Worm (Caenorhabditis elegans): ENCODE results near the gene K12D9.1.

DNA sequence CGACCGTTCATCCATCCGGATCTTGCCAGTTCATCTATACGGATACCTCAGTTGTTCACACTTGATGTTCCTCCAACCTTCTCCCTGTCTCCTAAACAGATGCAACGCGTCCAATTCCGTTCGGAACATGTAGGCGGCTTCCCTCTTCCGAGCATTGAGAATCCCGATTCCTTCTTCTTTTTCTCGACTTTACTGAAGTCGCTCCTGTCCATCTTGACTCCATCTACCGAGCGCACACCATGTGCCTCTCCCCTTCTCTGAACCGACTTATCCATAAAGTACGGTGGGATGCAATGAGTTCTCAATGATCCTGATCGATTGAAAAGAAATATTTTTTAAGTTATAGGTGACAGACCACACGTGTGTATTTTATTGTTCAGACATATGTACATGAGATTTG, 22.2 kb upstream of the K12D9.1 start:
- TF ChIP-seq nhr-232 (tag; optimal IDR thresholded peaks at IDR 0.05) (no peak), hlh-13 (GFP tag; optimal IDR thresholded peaks at IDR 0.05) (no peak), ceh-6 (GFP tag; optimal IDR thresholded peaks at IDR 0.05) (no peak), zip-5 (tag; optimal IDR thresholded peaks at IDR 0.05) (no peak), lim-6 (tag; optimal IDR thresholded peaks at IDR 0.05) (no peak), pqm-1 (tag; optimal IDR thresholded peaks at IDR 0.05) (no peak), nfya-1 (tag; optimal IDR thresholded peaks at IDR 0.05) (no peak), fkh-10 (GFP tag; optimal IDR thresholded peaks at IDR 0.05) (no peak)

All from whole organism, late embryonic.